Worm (Caenorhabditis elegans) whole organism, young adult: ENCODE results near the gene H40L08.8.

Source experiments
- B0336.3 ChIP-seq: fragments of 200-800 bp; sonication (Bioruptor generic); IDR thresholded peaks from 2 replicates; pipeline ENCODE4 v1.3.6; 2022; ENCODE audit warnings: missing genetic modification characterization, missing compliant biosample characterization
- C06A6.2 ChIP-seq: fragments of 200-800 bp; sonication (Bioruptor generic); conservative IDR thresholded peaks from 2 replicates; pipeline ENCODE4 v1.3.6; 2022; ENCODE audit warnings: missing genetic modification characterization, missing compliant biosample characterization
- C17E4.6 ChIP-seq: fragments of 200-800 bp; sonication (Bioruptor generic); IDR thresholded peaks from 2 replicates; pipeline ENCODE4 v1.3.6; 2022; ENCODE audit warnings: missing genetic modification reagents, missing genetic modification characterization, missing compliant biosample characterization
- F10E7.11 ChIP-seq: sonication (generic microtip); optimal IDR thresholded peaks from 2 replicates; lab custom pipeline; 2017; ENCODE audit warnings: mild to moderate bottlenecking, missing genetic modification characterization, moderate library complexity, missing compliant biosample characterization
- F22D6.2 ChIP-seq: sonication (generic microtip); optimal IDR thresholded peaks from 2 replicates; lab custom pipeline; 2016; ENCODE audit warnings: mild to moderate bottlenecking, missing genetic modification characterization, missing compliant biosample characterization
- F33H1.4 ChIP-seq: fragments of 200-800 bp; sonication (Bioruptor generic); IDR thresholded peaks from 2 replicates; pipeline ENCODE4 v1.3.6; 2022; ENCODE audit warnings: missing genetic modification reagents, missing genetic modification characterization, missing compliant biosample characterization
- F49E8.2 ChIP-seq: sonication (generic microtip); optimal IDR thresholded peaks from 3 replicates; lab custom pipeline; 2017; ENCODE audit warnings: missing genetic modification characterization, mild to moderate bottlenecking, missing compliant biosample characterization, antibody characterized with exemption, moderate library complexity; ENCODE audit not compliant: insufficient read depth
- T07F8.4 ChIP-seq: sonication (generic microtip); optimal IDR thresholded peaks from 2 replicates; lab custom pipeline; 2016; ENCODE audit warnings: mild to moderate bottlenecking, missing genetic modification characterization, moderate library complexity, missing compliant biosample characterization
- Y95B8A.8 ChIP-seq: fragments of 200-800 bp; sonication (Bioruptor generic); IDR thresholded peaks from 2 replicates; pipeline ENCODE4 v1.3.6; 2022; ENCODE audit warnings: missing genetic modification reagents, missing genetic modification characterization, missing compliant biosample characterization
- ZK185.1 ChIP-seq: sonication (generic microtip); optimal IDR thresholded peaks from 2 replicates; lab custom pipeline; 2016; ENCODE audit warnings: mild to moderate bottlenecking, missing genetic modification characterization, missing compliant biosample characterization; ENCODE audit not compliant: poor library complexity, severe bottlenecking
- attf-3 ChIP-seq: fragments of 200-800 bp; sonication (Bioruptor generic); conservative IDR thresholded peaks from 2 replicates; pipeline ENCODE4 v1.3.6; 2022; ENCODE audit warnings: missing genetic modification reagents, missing genetic modification characterization, missing compliant biosample characterization
- ceh-100 ChIP-seq: fragments of 200-800 bp; sonication (Bioruptor generic); IDR thresholded peaks from 2 replicates; pipeline ENCODE4 v1.3.6; 2022; ENCODE audit warnings: missing genetic modification reagents, missing genetic modification characterization, missing compliant biosample characterization
- ceh-40 ChIP-seq: fragments of 200-800 bp; sonication (Bioruptor generic); IDR thresholded peaks from 2 replicates; pipeline ENCODE4 v1.3.6; 2022; ENCODE audit warnings: missing genetic modification characterization, missing compliant biosample characterization
- egl-44 ChIP-seq: fragments of 200-800 bp; sonication (Bioruptor generic); IDR thresholded peaks from 2 replicates; pipeline ENCODE4 v1.3.6; 2022; ENCODE audit warnings: missing genetic modification reagents, missing genetic modification characterization, missing compliant biosample characterization
- egrh-3 ChIP-seq: fragments of 200-800 bp; sonication (Bioruptor generic); IDR thresholded peaks from 2 replicates; pipeline ENCODE4 v1.3.6; 2022; ENCODE audit warnings: missing genetic modification reagents, missing genetic modification characterization, missing compliant biosample characterization
- ekl-4 ChIP-seq: fragments of 200-800 bp; sonication (Bioruptor generic); IDR thresholded peaks from 2 replicates; pipeline ENCODE4 v1.3.6; 2022; ENCODE audit warnings: missing genetic modification reagents, missing genetic modification characterization, missing compliant biosample characterization
- him-1 ChIP-seq: sonication (generic microtip); optimal IDR thresholded peaks from 2 replicates; lab custom pipeline; 2016; ENCODE audit warnings: missing genotype, missing genetic modification reagents, missing genetic modification characterization, missing compliant biosample characterization
- hlh-26 ChIP-seq: fragments of 200-800 bp; sonication (Bioruptor generic); conservative IDR thresholded peaks from 2 replicates; pipeline ENCODE4 v1.3.6; 2022; ENCODE audit warnings: missing genetic modification reagents, missing genetic modification characterization, missing compliant biosample characterization
- hrde-1 ChIP-seq: sonication (generic microtip); optimal IDR thresholded peaks from 2 replicates; lab custom pipeline; 2016; ENCODE audit warnings: missing genetic modification characterization, mild to moderate bottlenecking, missing compliant biosample characterization, moderate library complexity, missing genotype, missing genetic modification reagents, borderline replicate concordance
- let-607 ChIP-seq, 2 experiments: fragments of 200-800 bp in 1 of 2; sonication (Bioruptor generic) in 1 of 2; sonication (generic microtip) in 1 of 2; optimal IDR thresholded peaks; 2 replicates each; lab custom pipeline; 2016 to 2018; ENCODE audit warnings: mild to moderate bottlenecking in 2 of 2, missing compliant biosample characterization in 2 of 2, missing genetic modification characterization in 2 of 2, moderate library complexity in 2 of 2, missing genotype in 1 of 2
- lin-26 ChIP-seq: fragments of 200-800 bp; sonication (Bioruptor generic); IDR thresholded peaks from 2 replicates; pipeline ENCODE4 v1.3.6; 2022; ENCODE audit warnings: missing genetic modification reagents, missing genetic modification characterization, missing compliant biosample characterization
- lin-35 ChIP-seq, 3 experiments: fragments of 150-350 bp in 2 of 3; sonication (generic microtip) in 1 of 3; optimal IDR thresholded peaks; 2 replicates each; lab custom pipeline; 2014 to 2018; ENCODE audit warnings: missing biosample characterization in 3 of 3, missing genetic modification characterization in 3 of 3, missing genetic modification reagents in 3 of 3
- lir-1 ChIP-seq: fragments of 200-800 bp; sonication (Bioruptor generic); conservative IDR thresholded peaks from 2 replicates; pipeline ENCODE4 v1.3.6; 2022; ENCODE audit warnings: missing genetic modification reagents, missing genetic modification characterization, missing compliant biosample characterization
- lsl-1 ChIP-seq: fragments of 200-800 bp; sonication (Bioruptor generic); optimal IDR thresholded peaks from 2 replicates; lab custom pipeline; 2018; ENCODE audit warnings: mild to moderate bottlenecking, missing genetic modification characterization, moderate library complexity, missing compliant biosample characterization
- madf-6 ChIP-seq: fragments of 200-800 bp; sonication (Bioruptor generic); IDR thresholded peaks from 2 replicates; pipeline ENCODE4 v1.3.6; 2022; ENCODE audit warnings: missing genetic modification reagents, missing genetic modification characterization, missing compliant biosample characterization
- mcd-1 ChIP-seq: fragments of 200-800 bp; sonication (Bioruptor generic); IDR thresholded peaks from 2 replicates; pipeline ENCODE4 v1.3.6; 2022; ENCODE audit warnings: missing genetic modification reagents, missing genetic modification characterization, missing compliant biosample characterization
- mes-4 ChIP-seq: sonication (generic microtip); optimal IDR thresholded peaks from 2 replicates; lab custom pipeline; 2016; ENCODE audit warnings: missing genotype, missing genetic modification characterization, missing compliant biosample characterization
- mxl-1 ChIP-seq: sonication (generic microtip); optimal IDR thresholded peaks from 2 replicates; lab custom pipeline; 2016; ENCODE audit warnings: missing genetic modification characterization, missing compliant biosample characterization
- nfya-1 ChIP-seq: sonication (generic microtip); optimal IDR thresholded peaks from 2 replicates; lab custom pipeline; 2017; ENCODE audit warnings: antibody characterized with exemption, missing compliant biosample characterization, missing genetic modification characterization, borderline replicate concordance; ENCODE audit not compliant: insufficient read depth
- nhr-90 ChIP-seq: sonication (generic microtip); optimal IDR thresholded peaks from 2 replicates; lab custom pipeline; 2016; ENCODE audit warnings: missing genotype, mild to moderate bottlenecking, missing genetic modification characterization, missing compliant biosample characterization
- rcor-1 ChIP-seq: fragments of 200-800 bp; sonication (Bioruptor generic); IDR thresholded peaks from 2 replicates; pipeline ENCODE4 v1.3.6; 2022; ENCODE audit warnings: missing genetic modification reagents, missing genetic modification characterization, missing compliant biosample characterization
- rec-8 ChIP-seq, 2 experiments: sonication (generic microtip); optimal IDR thresholded peaks; 2 replicates each; lab custom pipeline; 2016; ENCODE audit warnings: mild to moderate bottlenecking in 2 of 2, missing genetic modification characterization in 2 of 2, missing genetic modification reagents in 2 of 2, missing genotype in 2 of 2, missing biosample characterization in 1 of 2, missing compliant biosample characterization in 1 of 2, moderate library complexity in 1 of 2
- repo-1 ChIP-seq: sonication (generic microtip); optimal IDR thresholded peaks from 2 replicates; lab custom pipeline; 2017; ENCODE audit warnings: mild to moderate bottlenecking, missing genetic modification characterization, missing compliant biosample characterization
- rpc-1 ChIP-seq, 2 experiments: fragments of 150-350 bp in 1 of 2; sonication (generic microtip) in 1 of 2; optimal IDR thresholded peaks; 2 replicates each; lab custom pipeline; 2014 to 2018; ENCODE audit warnings: missing biosample characterization in 1 of 2, missing genetic modification characterization in 1 of 2, missing genetic modification reagents in 1 of 2, missing genotype in 1 of 2
- sdz-38 ChIP-seq: sonication (generic microtip); optimal IDR thresholded peaks from 2 replicates; lab custom pipeline; 2016; ENCODE audit warnings: missing genotype, missing genetic modification characterization, missing compliant biosample characterization
- snpc-1.1 ChIP-seq: sonication (generic microtip); optimal IDR thresholded peaks from 2 replicates; lab custom pipeline; 2017; ENCODE audit warnings: missing genetic modification characterization, mild to moderate bottlenecking, missing compliant biosample characterization, antibody characterized with exemption, moderate library complexity, missing genotype, missing genetic modification reagents; ENCODE audit not compliant: insufficient read depth
- snpc-3.4 ChIP-seq: sonication (generic microtip); optimal IDR thresholded peaks from 2 replicates; lab custom pipeline; 2017; ENCODE audit warnings: missing genetic modification characterization, mild to moderate bottlenecking, missing compliant biosample characterization, antibody characterized with exemption, moderate library complexity, missing genotype, missing genetic modification reagents
- snpc-4 ChIP-seq, 5 experiments: fragments of 150-350 bp in 1 of 5; sonication (generic microtip) in 4 of 5; optimal IDR thresholded peaks; 2 replicates each; lab custom pipeline; 2014 to 2018; ENCODE audit warnings: missing genetic modification characterization in 5 of 5, missing biosample characterization in 3 of 5, antibody characterized with exemption in 2 of 5, mild to moderate bottlenecking in 2 of 5, missing compliant biosample characterization in 2 of 5, missing genotype in 2 of 5, moderate library complexity in 2 of 5, missing genetic modification reagents in 1 of 5
- sptf-2 ChIP-seq: fragments of 200-800 bp; sonication (Bioruptor generic); optimal IDR thresholded peaks from 2 replicates; lab custom pipeline; 2018; ENCODE audit warnings: mild to moderate bottlenecking, missing genetic modification characterization, missing compliant biosample characterization
- tbp1 ChIP-seq: fragments of 200-800 bp; sonication (Bioruptor generic); optimal IDR thresholded peaks from 2 replicates; lab custom pipeline; 2018; ENCODE audit warnings: mild to moderate bottlenecking, missing genetic modification characterization, missing compliant biosample characterization
- tlf-1 ChIP-seq: fragments of 200-800 bp; sonication (Bioruptor generic); optimal IDR thresholded peaks from 2 replicates; lab custom pipeline; 2018; ENCODE audit warnings: mild to moderate bottlenecking, missing genetic modification characterization, missing compliant biosample characterization
- ztf-18 ChIP-seq: sonication (generic microtip); optimal IDR thresholded peaks from 2 replicates; lab custom pipeline; 2016; ENCODE audit warnings: missing genotype, mild to moderate bottlenecking, missing genetic modification characterization, missing compliant biosample characterization
- ztf-28 ChIP-seq: fragments of 200-800 bp; sonication (Bioruptor generic); IDR thresholded peaks from 2 replicates; pipeline ENCODE4 v1.3.6; 2022; ENCODE audit warnings: missing genetic modification reagents, missing genetic modification characterization, missing compliant biosample characterization
- ztf-3 ChIP-seq: fragments of 200-800 bp; sonication (Bioruptor generic); optimal IDR thresholded peaks from 2 replicates; lab custom pipeline; 2018; ENCODE audit warnings: mild to moderate bottlenecking, missing genetic modification characterization, missing compliant biosample characterization
- ztf-6 ChIP-seq: fragments of 200-800 bp; sonication (Bioruptor generic); IDR thresholded peaks from 2 replicates; pipeline ENCODE4 v1.3.6; 2022; ENCODE audit warnings: missing genetic modification reagents, missing genetic modification characterization, missing compliant biosample characterization

The H40L08.8 gene

DNA sequence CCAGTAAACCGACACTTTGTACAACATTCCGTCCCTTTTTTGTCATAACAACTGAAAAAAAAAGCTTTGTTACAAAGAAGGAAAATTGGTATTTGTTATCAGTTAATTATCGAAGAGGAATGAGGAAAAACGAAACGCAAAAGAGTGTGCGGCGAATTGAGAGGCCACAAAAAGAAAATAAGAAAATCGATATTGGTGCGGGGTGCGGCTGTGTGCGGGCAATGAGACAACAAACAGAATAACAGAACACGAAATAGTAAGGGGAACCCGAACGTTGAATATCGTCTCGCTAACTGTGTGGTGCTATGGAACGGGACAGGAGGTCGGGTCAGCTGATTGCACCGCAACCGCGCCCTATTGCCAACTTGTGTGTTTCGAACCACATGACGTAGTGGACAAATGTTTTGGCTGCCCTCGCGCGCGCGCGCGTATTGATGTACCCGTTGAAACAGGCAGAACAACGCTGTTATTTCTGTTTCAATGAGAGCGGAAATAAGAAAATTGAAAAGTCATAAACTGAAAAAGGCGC is 36.8 kb downstream of the H40L08.8 start, which contains the start of gene C18B12.4 (continued):
- TF ChIP-seq lin-26 (GFP tag; lab: Robert Waterston, UW) = no peak; the same call in 1 of the 2 replicates
- TF ChIP-seq rpc-1 (optimal IDR thresholded peaks at IDR 0.05; lab: Kevin White, UChicago) = no peak
- TF ChIP-seq rpc-1 (tag; optimal IDR thresholded peaks at IDR 0.05; lab: Kevin White, UChicago) = no peak
- TF ChIP-seq repo-1 (tag; lab: Kevin White, UChicago) = peak; percentile 36
- TF ChIP-seq lir-1 (GFP tag; lab: Robert Waterston, UW) = peak; percentile 86
- peak; percentile 64 for TF ChIP-seq ZK185.1
- no peak for TF ChIP-seq snpc-4 (GFP tag; optimal IDR thresholded peaks at IDR 0.05; lab: Kevin White, UChicago)
- TF ChIP-seq snpc-4 (tag; optimal IDR thresholded peaks at IDR 0.05; lab: Kevin White, UChicago) = peak; percentile 19 to 74 (median 62)
- no peak for TF ChIP-seq F33H1.4 (GFP tag; lab: Robert Waterston, UW)
- TF ChIP-seq C17E4.6 (GFP tag; lab: Robert Waterston, UW) = no peak
- peak; percentile 95 for TF ChIP-seq mcd-1 (GFP tag; lab: Robert Waterston, UW)
- peak; percentile 55; the same call in 1 of the 2 replicates for TF ChIP-seq C06A6.2 (GFP tag; lab: Robert Waterston, UW)
- TF ChIP-seq Y95B8A.8 (GFP tag; lab: Robert Waterston, UW) = 0 out of 2 replicates have a peak, but pooled peaks have one; percentile 30
- TF ChIP-seq F49E8.2 (tag; lab: Kevin White, UChicago) = no peak
- TF ChIP-seq egrh-3 = no peak; the same call in 1 of the 2 replicates
- 0 out of 2 replicates have a peak, but pooled peaks have one; percentile 18 for TF ChIP-seq ceh-100 (GFP tag; lab: Robert Waterston, UW)
- no peak for TF ChIP-seq rec-8 (tag; optimal IDR thresholded peaks at IDR 0.05; lab: Kevin White, UChicago)
- TF ChIP-seq mxl-1 (tag; lab: Kevin White, UChicago) = no peak
- peak; percentile 65 for TF ChIP-seq tbp1 (GFP tag; lab: Kevin White, UChicago)
- TF ChIP-seq F22D6.2 (tag; lab: Kevin White, UChicago) = no peak
- no peak for TF ChIP-seq ztf-28 (GFP tag; lab: Robert Waterston, UW)
- peak; percentile 37 for TF ChIP-seq tlf-1
- TF ChIP-seq nhr-90 = peak; percentile 46
- TF ChIP-seq snpc-3.4 (tag; lab: Kevin White, UChicago) = no peak
- TF ChIP-seq lin-35 (GFP tag; optimal IDR thresholded peaks at IDR 0.05; lab: Kevin White, UChicago) = peak in 1 of 3 experiments; percentile 37
- TF ChIP-seq T07F8.4 (tag; lab: Kevin White, UChicago) = no peak
- no peak for TF ChIP-seq ztf-3 (GFP tag; lab: Kevin White, UChicago)
- TF ChIP-seq let-607 (tag; optimal IDR thresholded peaks at IDR 0.05; lab: Kevin White, UChicago) = peak; percentile 25 to 58
- 0 out of 2 replicates have a peak, but pooled peaks have one; percentile 57 for TF ChIP-seq ztf-6 (GFP tag; lab: Robert Waterston, UW)
- TF ChIP-seq ceh-40 (GFP tag; lab: Robert Waterston, UW) = no peak
- no peak for TF ChIP-seq mes-4 (tag; lab: Kevin White, UChicago)
- no peak for TF ChIP-seq hlh-26 (GFP tag; lab: Robert Waterston, UW)
- TF ChIP-seq him-1 (tag; lab: Kevin White, UChicago) = no peak
- no peak for TF ChIP-seq sptf-2 (GFP tag; lab: Kevin White, UChicago)
- TF ChIP-seq ekl-4 (GFP tag; lab: Robert Waterston, UW) = no peak
- TF ChIP-seq hrde-1 = no peak
- TF ChIP-seq ztf-18 (tag; lab: Kevin White, UChicago) = peak; percentile 44
- TF ChIP-seq egl-44 (GFP tag; lab: Robert Waterston, UW) = peak; percentile 77; the same call in 1 of the 2 replicates
- no peak for TF ChIP-seq F10E7.11
- TF ChIP-seq sdz-38 (tag; lab: Kevin White, UChicago) = no peak
- TF ChIP-seq B0336.3 = peak; percentile 89
- TF ChIP-seq attf-3 = peak; percentile 70
- TF ChIP-seq nfya-1 (tag; lab: Kevin White, UChicago) = no peak
- TF ChIP-seq lsl-1 = no peak
- TF ChIP-seq snpc-1.1 (tag; lab: Kevin White, UChicago) = no peak
- peak; percentile 75 for TF ChIP-seq rcor-1 (GFP tag; lab: Robert Waterston, UW)
- peak; percentile 62 for TF ChIP-seq madf-6 (GFP tag; lab: Robert Waterston, UW)
